Worm (Caenorhabditis elegans): ENCODE results near the gene sna-1.

DNA sequence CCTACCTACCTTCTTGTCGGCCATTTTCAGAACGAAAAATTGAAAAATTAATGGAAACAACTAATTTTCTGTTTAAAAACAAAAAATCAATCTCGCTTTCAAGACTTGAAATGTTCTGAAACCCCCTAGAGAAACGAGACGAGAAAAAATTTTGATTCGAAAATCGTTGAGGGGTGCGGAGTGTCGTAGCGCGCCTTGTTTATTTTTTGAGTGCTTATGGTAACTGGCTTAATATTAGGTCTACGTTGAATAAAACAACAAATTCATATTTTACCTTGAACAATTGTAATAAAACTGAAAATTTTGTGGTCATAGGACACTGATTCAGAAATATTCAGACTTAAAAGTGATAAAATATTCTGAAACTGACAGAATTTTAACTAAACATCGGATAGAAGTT lies at the start of gene sna-1:
- TF ChIP-seq ztf-23 (GFP tag; IDR thresholded peaks at IDR 0.05) (no peak), ztf-29 (GFP tag; IDR thresholded peaks at IDR 0.05) (no peak), klf-2 (GFP tag; conservative IDR thresholded peaks at IDR 0.05) (no peak), med-1 (GFP tag; optimal IDR thresholded peaks at IDR 0.05; ENCODE audit: insufficient read depth) (no peak), ref-1 (GFP tag; conservative IDR thresholded peaks at IDR 0.05) (no peak), flt-1 (GFP tag; IDR thresholded peaks at IDR 0.05) (no peak), T22C8.4 (GFP tag; IDR thresholded peaks at IDR 0.05) (no peak), cog-1 (tag; optimal IDR thresholded peaks at IDR 0.05) (no peak)

Data from whole organism, midembryonic.